Worm (Caenorhabditis elegans): Measurements from ENCODE around the gene col-148.

- TF ChIP-seq elt-2 (tag; optimal IDR thresholded peaks at IDR 0.05) (no peak), dpl-1 (GFP tag; optimal IDR thresholded peaks at IDR 0.05) (no peak)
Measured at ce11 chrV:10237171-10237570, 4.4 kb upstream of the col-148 start.
